Worm (Caenorhabditis elegans) whole organism, L3 larva: ENCODE measurements around the gene F09E10.6.

Experiments used
- R02D3.7 ChIP-seq: fragments of 150-350 bp; optimal IDR thresholded peaks from 2 replicates; lab custom pipeline; 2014; ENCODE audit warnings: missing biosample characterization, missing genetic modification characterization
- ZK546.5 ChIP-seq: sonication (generic microtip); optimal IDR thresholded peaks from 2 replicates; lab custom pipeline; 2017; ENCODE audit warnings: missing biosample characterization, missing genetic modification characterization
- ceh-28 ChIP-seq: fragments of 150-350 bp; optimal IDR thresholded peaks from 2 replicates; lab custom pipeline; 2014; ENCODE audit warnings: missing biosample characterization, missing genetic modification reagents, missing genetic modification characterization
- egl-5 ChIP-seq: fragments of 150-350 bp; optimal IDR thresholded peaks from 2 replicates; lab custom pipeline; 2017; ENCODE audit warnings: missing biosample characterization, missing genetic modification reagents, missing genetic modification characterization, inconsistent platforms
- elt-2 ChIP-seq: sonication (generic microtip); optimal IDR thresholded peaks from 2 replicates; lab custom pipeline; 2016; ENCODE audit warnings: missing genetic modification reagents, mild to moderate bottlenecking, missing genetic modification characterization, missing compliant biosample characterization
- elt-3 ChIP-seq, 3 experiments: fragments of 150-350 bp in 1 of 3; sonication (generic microtip) in 2 of 3; optimal IDR thresholded peaks; 2 replicates in 2 of 3; 4 replicates in 1 of 3; lab custom pipeline; 2014 to 2017; ENCODE audit warnings: missing biosample characterization in 3 of 3, missing genetic modification characterization in 3 of 3
- eor-1 ChIP-seq, 2 experiments: fragments of 150-350 bp; optimal IDR thresholded peaks; 2 replicates each; lab custom pipeline; 2014 to 2018; ENCODE audit warnings: missing biosample characterization in 2 of 2, missing genetic modification characterization in 2 of 2
- fkh-2 ChIP-seq: fragments of 150-350 bp; optimal IDR thresholded peaks from 2 replicates; lab custom pipeline; 2014; ENCODE audit warnings: missing biosample characterization, missing genetic modification reagents, missing genetic modification characterization
- fos-1 ChIP-seq: fragments of 150-350 bp; optimal IDR thresholded peaks from 2 replicates; lab custom pipeline; 2014; ENCODE audit warnings: missing biosample characterization, missing genetic modification characterization
- hmg-11 ChIP-seq: sonication (generic microtip); optimal IDR thresholded peaks from 2 replicates; lab custom pipeline; 2016; ENCODE audit warnings: missing genetic modification characterization, missing compliant biosample characterization
- jun-1 ChIP-seq: fragments of 150-350 bp; optimal IDR thresholded peaks from 2 replicates; lab custom pipeline; 2014; ENCODE audit warnings: missing biosample characterization, missing genetic modification reagents, missing genetic modification characterization
- lsy-12 ChIP-seq: sonication (generic microtip); optimal IDR thresholded peaks from 2 replicates; lab custom pipeline; 2016; ENCODE audit warnings: mild to moderate bottlenecking, missing genetic modification characterization, missing compliant biosample characterization
- nfya-1 ChIP-seq: sonication (generic microtip); optimal IDR thresholded peaks from 2 replicates; lab custom pipeline; 2017; ENCODE audit warnings: missing genetic modification characterization, mild to moderate bottlenecking, missing compliant biosample characterization, antibody characterized with exemption, moderate library complexity; ENCODE audit not compliant: insufficient read depth
- nhr-11 ChIP-seq: fragments of 150-350 bp; optimal IDR thresholded peaks from 2 replicates; lab custom pipeline; 2014; ENCODE audit warnings: missing biosample characterization, missing genetic modification characterization
- nhr-12 ChIP-seq: fragments of 150-350 bp; optimal IDR thresholded peaks from 2 replicates; lab custom pipeline; 2014; ENCODE audit warnings: missing biosample characterization, missing genetic modification characterization
- nhr-23 ChIP-seq: fragments of 150-350 bp; optimal IDR thresholded peaks from 2 replicates; lab custom pipeline; 2014; ENCODE audit warnings: missing biosample characterization, missing genetic modification reagents, missing genetic modification characterization
- nhr-237 ChIP-seq: fragments of 150-350 bp; optimal IDR thresholded peaks from 2 replicates; lab custom pipeline; 2014; ENCODE audit warnings: missing biosample characterization, missing genetic modification characterization
- nhr-28 ChIP-seq: fragments of 150-350 bp; optimal IDR thresholded peaks from 2 replicates; lab custom pipeline; 2014; ENCODE audit warnings: missing biosample characterization, missing genetic modification characterization
- nhr-43 ChIP-seq: sonication (generic microtip); optimal IDR thresholded peaks from 2 replicates; lab custom pipeline; 2016; ENCODE audit warnings: mild to moderate bottlenecking, missing genetic modification characterization, missing compliant biosample characterization; ENCODE audit not compliant: poor library complexity, severe bottlenecking
- nhr-67 ChIP-seq: fragments of 150-350 bp; optimal IDR thresholded peaks from 2 replicates; lab custom pipeline; 2014; ENCODE audit warnings: missing biosample characterization, missing genetic modification characterization
- nhr-76 ChIP-seq: fragments of 150-350 bp; sonication (generic microtip); optimal IDR thresholded peaks from 5 replicates; lab custom pipeline; 2014; ENCODE audit warnings: missing biosample characterization, missing genetic modification characterization
- nhr-77 ChIP-seq: fragments of 150-350 bp; optimal IDR thresholded peaks from 2 replicates; lab custom pipeline; 2014; ENCODE audit warnings: missing biosample characterization, missing genetic modification characterization
- pha-4 ChIP-seq: fragments of 150-350 bp; optimal IDR thresholded peaks from 2 replicates; lab custom pipeline; 2014; ENCODE audit warnings: missing biosample characterization, missing genetic modification reagents, missing genetic modification characterization
- pqm-1 ChIP-seq: fragments of 150-350 bp; optimal IDR thresholded peaks from 2 replicates; lab custom pipeline; 2017; ENCODE audit warnings: missing biosample characterization, missing genetic modification characterization, inconsistent platforms
- sea-2 ChIP-seq: fragments of 150-350 bp; sonication (generic microtip); optimal IDR thresholded peaks from 4 replicates; lab custom pipeline; 2014; ENCODE audit warnings: missing biosample characterization, missing genetic modification reagents, missing genetic modification characterization
- skn-1 ChIP-seq: fragments of 150-350 bp; optimal IDR thresholded peaks from 2 replicates; lab custom pipeline; 2014; ENCODE audit warnings: missing biosample characterization, missing genetic modification characterization
- snpc-4 ChIP-seq: fragments of 150-350 bp; optimal IDR thresholded peaks from 2 replicates; lab custom pipeline; 2014; ENCODE audit warnings: missing biosample characterization, missing genetic modification characterization
- tbx-2 ChIP-seq: sonication (generic microtip); optimal IDR thresholded peaks from 2 replicates; lab custom pipeline; 2016; ENCODE audit warnings: mild to moderate bottlenecking, missing genetic modification characterization, missing compliant biosample characterization
- unc-62 ChIP-seq: fragments of 150-350 bp; sonication (generic microtip); optimal IDR thresholded peaks from 4 replicates; lab custom pipeline; 2014; ENCODE audit warnings: missing biosample characterization, missing genetic modification reagents, missing genetic modification characterization
- zag-1 ChIP-seq: fragments of 150-350 bp; optimal IDR thresholded peaks from 2 replicates; lab custom pipeline; 2014; ENCODE audit warnings: missing biosample characterization, missing genetic modification characterization
- ztf-11 ChIP-seq: fragments of 150-350 bp; optimal IDR thresholded peaks from 2 replicates; lab custom pipeline; 2014; ENCODE audit warnings: missing biosample characterization, missing genetic modification characterization
- ztf-4 ChIP-seq: fragments of 150-350 bp; optimal IDR thresholded peaks from 2 replicates; lab custom pipeline; 2014; ENCODE audit warnings: missing biosample characterization, missing genetic modification characterization

The F09E10.6 gene

DNA sequence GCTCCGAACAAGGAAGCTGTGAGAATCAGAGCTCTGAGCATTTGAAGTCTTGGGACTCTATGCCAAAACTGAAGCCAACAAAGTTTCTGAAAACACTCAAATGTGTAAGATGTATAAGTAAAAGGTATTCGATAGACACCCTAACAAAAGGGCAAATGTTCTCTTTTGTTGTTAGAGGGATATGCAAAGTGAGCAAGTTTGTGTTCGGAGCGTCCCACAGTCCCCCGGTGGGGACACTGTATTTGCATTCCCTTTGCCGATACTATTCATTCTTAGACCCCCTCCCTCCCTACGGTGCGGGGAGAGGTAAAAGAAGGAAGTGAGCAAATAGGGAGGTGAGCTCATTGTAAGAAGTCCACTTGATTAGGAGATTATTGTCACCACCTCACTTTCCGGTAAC lies at the start of gene F09E10.6:
F09E10.6 (minus strand) TSS at position 101 of the 400 bp plus-strand sequence.
- TF ChIP-seq ZK546.5 = no peak
- no peak for TF ChIP-seq ceh-28 (tag; lab: Kevin White, UChicago)
- TF ChIP-seq skn-1 = no peak
- no peak for TF ChIP-seq unc-62 (GFP tag; lab: Kevin White, UChicago)
- no peak for TF ChIP-seq lsy-12
- TF ChIP-seq ztf-4 (tag; lab: Kevin White, UChicago) = no peak
- TF ChIP-seq ztf-11 (tag; lab: Kevin White, UChicago) = no peak
- no peak for TF ChIP-seq hmg-11 (tag; lab: Kevin White, UChicago)
- no peak for TF ChIP-seq nhr-28
- no peak for TF ChIP-seq sea-2 (GFP tag; lab: Kevin White, UChicago)
- no peak for TF ChIP-seq nhr-77
- no peak for TF ChIP-seq nhr-12 (tag; lab: Kevin White, UChicago)
- no peak for TF ChIP-seq tbx-2 (tag; lab: Kevin White, UChicago)
- no peak for TF ChIP-seq nhr-76 (tag; lab: Kevin White, UChicago)
- no peak for TF ChIP-seq eor-1 (tag; optimal IDR thresholded peaks at IDR 0.05; lab: Kevin White, UChicago)
- no peak for TF ChIP-seq fkh-2 (tag; lab: Kevin White, UChicago)

DNA sequence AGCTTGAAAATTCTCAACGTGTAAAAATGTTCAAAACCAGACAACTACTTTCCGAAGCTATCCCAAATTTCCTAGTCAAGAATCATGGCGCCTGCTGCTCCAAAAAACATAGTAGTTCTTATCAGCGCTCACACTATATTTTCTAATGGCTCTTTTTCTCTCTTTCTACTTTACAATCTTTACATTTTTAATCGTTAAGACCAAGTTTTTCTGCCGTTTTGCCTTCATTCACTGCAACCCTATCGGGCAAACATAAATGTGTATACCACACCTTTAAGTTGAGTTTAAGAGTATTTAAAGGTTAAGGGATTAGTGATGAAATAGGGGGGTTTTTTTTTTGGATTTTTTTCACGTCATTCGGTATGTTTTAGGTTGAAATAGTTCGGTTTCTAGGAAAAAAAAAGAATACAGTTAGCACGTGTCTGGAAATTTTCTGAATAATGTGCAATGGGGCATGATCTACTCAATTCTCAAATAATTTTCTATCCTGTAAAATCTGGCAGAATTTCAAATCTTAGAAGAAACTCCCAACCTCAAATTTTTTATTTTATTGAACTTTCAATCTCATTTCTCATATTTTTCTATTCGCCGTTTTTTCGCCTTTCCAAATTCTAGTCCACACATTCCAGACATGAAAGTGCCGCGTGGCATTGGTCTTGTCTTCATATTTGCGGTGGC lies 49.5 kb upstream of the F09E10.6 start, which contains the start of gene K06A9.1:
K06A9.1 (plus strand) TSS at position 628 of the 678 bp plus-strand sequence.
- TF ChIP-seq skn-1 (no peak), elt-2 (tag; lab: Kevin White, UChicago) (peak; percentile 52), pqm-1 (tag; lab: Kevin White, UChicago) (peak; percentile 37)

DNA sequence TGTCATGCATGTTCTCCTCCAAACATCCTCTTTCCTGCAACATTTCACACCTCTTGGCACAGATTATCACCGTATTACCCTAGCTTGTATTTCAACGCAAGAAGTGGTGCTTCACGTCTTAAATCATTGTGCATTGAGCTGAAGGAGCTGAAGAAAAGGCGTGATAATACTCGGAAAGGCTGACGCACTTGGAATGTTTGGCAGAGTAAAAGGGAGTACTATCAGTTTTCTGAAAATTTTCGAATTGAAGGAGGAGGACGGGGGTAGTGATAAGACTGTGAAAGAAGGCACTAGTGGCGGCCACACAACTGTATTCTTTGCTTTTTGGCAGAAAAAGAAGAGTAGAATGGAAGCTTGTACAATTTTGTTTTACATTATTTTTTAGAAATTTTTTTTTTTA lies 46.0 kb upstream of the F09E10.6 start:
- TF ChIP-seq elt-2 (tag; lab: Kevin White, UChicago) (peak; percentile 63), fos-1 (no peak), pqm-1 (tag; lab: Kevin White, UChicago) (peak; percentile 80)

DNA sequence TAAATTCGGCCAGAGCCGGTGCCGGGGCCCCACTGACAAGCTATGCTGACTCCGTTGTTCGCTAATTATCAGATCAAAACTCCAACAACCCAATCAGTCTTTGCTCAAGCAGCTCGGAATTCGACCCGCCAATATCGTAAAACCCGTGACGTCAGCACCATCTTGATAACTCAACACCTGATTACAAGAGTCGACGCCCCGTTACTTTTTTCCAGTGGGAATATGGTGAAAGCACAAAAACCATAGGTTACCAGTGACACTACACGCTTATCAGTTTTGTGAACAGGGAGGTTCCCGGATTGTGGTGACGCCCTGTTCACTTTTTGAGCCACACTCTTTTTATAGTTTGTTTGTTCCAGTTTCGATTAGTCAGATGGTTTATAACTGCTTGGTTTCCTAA lies 43.6 kb upstream of the F09E10.6 start:
- no peak for TF ChIP-seq hmg-11 (tag; lab: Kevin White, UChicago)
- TF ChIP-seq snpc-4 = no peak
- TF ChIP-seq pqm-1 (tag; lab: Kevin White, UChicago) = peak; percentile 87
- no peak for TF ChIP-seq zag-1 (tag; lab: Kevin White, UChicago)
- peak; percentile 90 for TF ChIP-seq elt-2 (tag; lab: Kevin White, UChicago)
- TF ChIP-seq pha-4 (tag; lab: Kevin White, UChicago) = peak; percentile 21
- TF ChIP-seq nhr-11 = no peak
- no peak for TF ChIP-seq skn-1
- no peak for TF ChIP-seq nhr-43 (tag; lab: Kevin White, UChicago)
- no peak for TF ChIP-seq fos-1
- TF ChIP-seq ceh-28 (tag; lab: Kevin White, UChicago) = no peak
- TF ChIP-seq nhr-67 (tag; lab: Kevin White, UChicago) = no peak
- TF ChIP-seq nhr-237 = no peak
- TF ChIP-seq jun-1 (tag; lab: Kevin White, UChicago) = peak; percentile 40

DNA sequence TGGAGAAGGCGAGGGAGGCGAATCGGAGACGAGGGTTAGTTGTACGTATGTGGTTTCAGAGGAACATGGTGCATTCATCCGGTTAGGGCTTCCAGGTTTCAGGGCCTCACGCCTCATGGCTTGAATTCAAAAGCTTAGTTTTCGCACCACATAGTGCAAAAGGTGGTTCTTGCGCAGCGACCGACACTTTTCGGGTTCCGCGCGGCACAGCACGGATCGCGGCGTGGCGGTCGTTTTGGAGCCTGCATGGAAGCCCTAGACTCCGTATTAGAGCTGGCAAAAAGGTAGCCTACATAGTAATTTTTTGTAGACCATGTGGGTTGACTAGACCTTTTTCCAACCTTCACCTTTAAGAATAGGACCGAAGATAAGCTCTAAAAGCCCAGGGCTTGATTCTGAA lies 41.3 kb upstream of the F09E10.6 start:
- TF ChIP-seq nhr-23 (tag; lab: Kevin White, UChicago) (no peak), skn-1 (no peak), nhr-77 (no peak), R02D3.7 (tag; lab: Kevin White, UChicago) (no peak), jun-1 (tag; lab: Kevin White, UChicago) (no peak), egl-5 (no peak), hmg-11 (tag; lab: Kevin White, UChicago) (no peak), elt-3 (tag; optimal IDR thresholded peaks at IDR 0.05; lab: Kevin White, UChicago) (no peak), eor-1 (tag; optimal IDR thresholded peaks at IDR 0.05; lab: Kevin White, UChicago) (no peak)

DNA sequence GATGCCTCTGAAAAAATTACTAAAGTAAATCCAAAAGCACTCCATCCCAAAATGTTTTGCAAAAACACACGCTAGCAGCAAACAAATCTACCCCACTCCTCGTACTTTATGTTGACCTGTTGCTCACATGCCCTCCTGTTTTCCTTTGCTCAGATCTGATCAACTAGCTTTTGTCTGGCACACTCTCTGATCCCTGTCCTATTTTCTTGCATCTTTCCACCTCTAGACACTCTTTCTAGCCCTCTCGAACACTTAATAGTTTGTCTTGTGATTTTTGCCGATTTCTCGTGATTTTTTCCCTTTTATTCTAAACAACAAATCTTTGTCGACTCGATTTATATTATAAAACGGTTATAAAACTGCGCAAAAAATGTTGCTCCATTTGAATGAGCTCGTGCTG lies 38.7 kb upstream of the F09E10.6 start, which contains the start of gene K06A9.2:
K06A9.2 (plus strand) TSS at position 229 of the 400 bp plus-strand sequence.
- TF ChIP-seq nfya-1 (tag; lab: Kevin White, UChicago) = peak; percentile 29
- no peak for TF ChIP-seq nhr-77
- TF ChIP-seq snpc-4 = no peak
- TF ChIP-seq nhr-28 = no peak
- peak; percentile 42 for TF ChIP-seq nhr-11
- peak; percentile 83 for TF ChIP-seq pha-4 (tag; lab: Kevin White, UChicago)
- no peak for TF ChIP-seq eor-1 (tag; optimal IDR thresholded peaks at IDR 0.05; lab: Kevin White, UChicago)
